Worm (Caenorhabditis elegans) whole organism, L4/young adult: ENCODE measurements around the gene F36A4.1.

Experiments used
- W03F9.2 ChIP-seq: fragments of 150-350 bp; optimal IDR thresholded peaks from 2 replicates; lab custom pipeline; 2014; ENCODE audit warnings: missing biosample characterization, missing genetic modification characterization
- dao-5 ChIP-seq: sonication (generic microtip); optimal IDR thresholded peaks from 2 replicates; lab custom pipeline; 2016; ENCODE audit warnings: missing genotype, missing genetic modification characterization, moderate library complexity, missing compliant biosample characterization
- him-1 ChIP-seq: sonication (generic microtip); optimal IDR thresholded peaks from 2 replicates; lab custom pipeline; 2016; ENCODE audit warnings: missing genotype, missing genetic modification reagents, missing genetic modification characterization, missing compliant biosample characterization

ce11 chrIV:4299994-4300393 lies 27.7 kb downstream of the F36A4.1 start:
- TF ChIP-seq W03F9.2, result no peak
- no peak for TF ChIP-seq dao-5 (tag; lab: Kevin White, UChicago)
- no peak for TF ChIP-seq him-1 (tag; lab: Kevin White, UChicago)
